Worm (Caenorhabditis elegans) whole organism, L4/young adult: ENCODE measurements around the gene W02B12.1.

Source experiments
- W03F9.2 ChIP-seq: fragments of 150-350 bp; optimal IDR thresholded peaks from 2 replicates; lab custom pipeline; 2014; ENCODE audit warnings: missing biosample characterization, missing genetic modification characterization
- dao-5 ChIP-seq: sonication (generic microtip); optimal IDR thresholded peaks from 2 replicates; lab custom pipeline; 2016; ENCODE audit warnings: missing genotype, missing genetic modification characterization, moderate library complexity, missing compliant biosample characterization
- him-1 ChIP-seq: sonication (generic microtip); optimal IDR thresholded peaks from 2 replicates; lab custom pipeline; 2016; ENCODE audit warnings: missing genotype, missing genetic modification reagents, missing genetic modification characterization, missing compliant biosample characterization

ce11 chrII:11463899-11464298 is 15.1 kb downstream of the W02B12.1 start:
- no peak for TF ChIP-seq him-1 (tag; lab: Kevin White, UChicago)
- no peak for TF ChIP-seq dao-5
- TF ChIP-seq W03F9.2 (tag; lab: Kevin White, UChicago): no peak
